Fruit fly (Drosophila melanogaster) whole organism, prepupa: Measurements from ENCODE around the gene SP555.

Source experiments
- CG10631 ChIP-seq: fragments of 200-800 bp; sonication (Bioruptor generic); optimal IDR thresholded peaks from 2 replicates; lab custom pipeline; 2016; ENCODE audit warnings: missing biosample characterization, missing genetic modification characterization
- CG11294 ChIP-seq: fragments of 200-800 bp; sonication (Bioruptor generic); IDR thresholded peaks from 2 replicates; pipeline ENCODE4 v1.3.6; 2022; ENCODE audit warnings: missing biosample characterization, missing genetic modification characterization
- CG15336 ChIP-seq: fragments of 200-800 bp; sonication (Bioruptor generic); IDR thresholded peaks from 2 replicates; pipeline ENCODE4 v1.3.6; 2022; ENCODE audit warnings: missing biosample characterization, missing genetic modification characterization
- CG1621 ChIP-seq: fragments of 200-800 bp; sonication (Bioruptor generic); optimal IDR thresholded peaks from 3 replicates; lab custom pipeline; 2018; ENCODE audit warnings: missing biosample characterization, mild to moderate bottlenecking, missing genetic modification characterization
- CG3032 ChIP-seq: fragments of 200-800 bp; optimal IDR thresholded peaks from 2 replicates; lab custom pipeline; 2019; ENCODE audit warnings: missing biosample characterization, mild to moderate bottlenecking, missing genetic modification characterization, moderate library complexity
- CG31627 ChIP-seq: fragments of 200-800 bp; sonication (Bioruptor generic); optimal IDR thresholded peaks from 3 replicates; lab custom pipeline; 2016; ENCODE audit warnings: missing biosample characterization, missing genetic modification characterization
- CG6163 ChIP-seq: fragments of 200-800 bp; sonication (Bioruptor generic); IDR thresholded peaks from 3 replicates; pipeline ENCODE4 v1.3.6; 2022; ENCODE audit warnings: missing biosample characterization, missing genetic modification characterization
- CG6276 ChIP-seq: fragments of 200-800 bp; sonication (Bioruptor generic); optimal IDR thresholded peaks from 2 replicates; lab custom pipeline; 2017; ENCODE audit warnings: missing biosample characterization, mild to moderate bottlenecking, missing genetic modification characterization
- CG6808 ChIP-seq: fragments of 200-800 bp; sonication (Bioruptor generic); optimal IDR thresholded peaks from 3 replicates; lab custom pipeline; 2017; ENCODE audit warnings: missing biosample characterization, missing genetic modification characterization, mild to moderate bottlenecking, moderate library complexity, missing genetic modification reagents
- CG6854 ChIP-seq: fragments of 200-800 bp; sonication (Bioruptor generic); optimal IDR thresholded peaks from 2 replicates; lab custom pipeline; 2017; ENCODE audit warnings: missing biosample characterization, mild to moderate bottlenecking, missing genetic modification characterization
- CG7368 ChIP-seq: fragments of 200-800 bp; sonication (Bioruptor generic); optimal IDR thresholded peaks from 3 replicates; lab custom pipeline; 2016; ENCODE audit warnings: missing biosample characterization, missing genetic modification characterization
- Ets21C ChIP-seq: fragments of 200-800 bp; sonication (Bioruptor generic); optimal IDR thresholded peaks from 3 replicates; lab custom pipeline; 2016; ENCODE audit warnings: missing biosample characterization, missing genetic modification characterization
- Gug ChIP-seq: fragments of 200-800 bp; sonication (Bioruptor generic); IDR thresholded peaks from 2 replicates; pipeline ENCODE4 v1.3.6; 2022; ENCODE audit warnings: missing biosample characterization, missing genetic modification characterization
- Hr38 ChIP-seq: sonication (Bioruptor generic); optimal IDR thresholded peaks from 2 replicates; lab custom pipeline; 2016; ENCODE audit warnings: missing biosample characterization, missing genetic modification characterization
- Hr39 ChIP-seq: fragments of 200-800 bp; sonication (Bioruptor generic); optimal IDR thresholded peaks from 2 replicates; lab custom pipeline; 2016; ENCODE audit warnings: missing biosample characterization, missing genetic modification characterization
- Hr4 ChIP-seq: fragments of 200-800 bp; sonication (Bioruptor generic); optimal IDR thresholded peaks from 3 replicates; lab custom pipeline; 2016; ENCODE audit warnings: missing biosample characterization, missing genetic modification characterization
- Met ChIP-seq: fragments of 200-800 bp; sonication (Bioruptor generic); optimal IDR thresholded peaks from 3 replicates; lab custom pipeline; 2016; ENCODE audit warnings: missing biosample characterization, missing genetic modification characterization
- OdsH ChIP-seq: fragments of 200-800 bp; sonication (Bioruptor generic); optimal IDR thresholded peaks from 3 replicates; lab custom pipeline; 2016; ENCODE audit warnings: missing biosample characterization, missing genetic modification characterization
- Smox ChIP-seq: fragments of 200-800 bp; sonication (Bioruptor generic); optimal IDR thresholded peaks from 3 replicates; lab custom pipeline; 2016; ENCODE audit warnings: missing biosample characterization, missing genetic modification characterization
- Sox102F ChIP-seq: fragments of 200-800 bp; sonication (Bioruptor generic); optimal IDR thresholded peaks from 2 replicates; lab custom pipeline; 2016; ENCODE audit warnings: missing biosample characterization, mild to moderate bottlenecking, missing genetic modification characterization
- Sox14 ChIP-seq: fragments of 200-800 bp; sonication (Bioruptor generic); optimal IDR thresholded peaks from 3 replicates; lab custom pipeline; 2016; ENCODE audit warnings: missing biosample characterization, missing genetic modification characterization
- achi ChIP-seq: fragments of 200-800 bp; sonication (Bioruptor generic); optimal IDR thresholded peaks from 3 replicates; lab custom pipeline; 2016; ENCODE audit warnings: missing biosample characterization, missing genetic modification characterization
- acj6 ChIP-seq: fragments of 200-800 bp; sonication (Bioruptor generic); optimal IDR thresholded peaks from 3 replicates; lab custom pipeline; 2016; ENCODE audit warnings: missing biosample characterization, missing genetic modification characterization
- cyc ChIP-seq: fragments of 200-800 bp; sonication (Bioruptor generic); optimal IDR thresholded peaks from 3 replicates; lab custom pipeline; 2016; ENCODE audit warnings: missing biosample characterization, missing genetic modification characterization
- dac ChIP-seq: fragments of 200-800 bp; sonication (Bioruptor generic); optimal IDR thresholded peaks from 2 replicates; lab custom pipeline; 2017; ENCODE audit warnings: missing biosample characterization, mild to moderate bottlenecking, missing genetic modification characterization
- dsx ChIP-seq: fragments of 200-800 bp; optimal IDR thresholded peaks from 3 replicates; lab custom pipeline; 2019; ENCODE audit warnings: missing biosample characterization, mild to moderate bottlenecking, missing genetic modification characterization, moderate library complexity; ENCODE audit not compliant: poor library complexity, severe bottlenecking
- eg ChIP-seq: fragments of 200-800 bp; sonication (Bioruptor generic); IDR thresholded peaks from 3 replicates; pipeline ENCODE4 v1.3.6; 2022; ENCODE audit warnings: missing biosample characterization, missing genetic modification characterization
- fkh ChIP-seq: fragments of 200-800 bp; sonication (Bioruptor generic); optimal IDR thresholded peaks from 3 replicates; lab custom pipeline; 2017; ENCODE audit warnings: missing biosample characterization, mild to moderate bottlenecking, missing genetic modification characterization, moderate library complexity
- net ChIP-seq: fragments of 200-800 bp; sonication (Bioruptor generic); optimal IDR thresholded peaks from 3 replicates; lab custom pipeline; 2016; ENCODE audit warnings: missing biosample characterization, missing genetic modification characterization
- pdm3 ChIP-seq: fragments of 200-800 bp; sonication (Bioruptor generic); optimal IDR thresholded peaks from 3 replicates; lab custom pipeline; 2016; ENCODE audit warnings: missing biosample characterization, missing genetic modification characterization
- salr ChIP-seq, 2 experiments: fragments of 200-800 bp; sonication (Bioruptor generic); optimal IDR thresholded peaks; 3 replicates each; lab custom pipeline; 2016 to 2018; ENCODE audit warnings: missing biosample characterization in 2 of 2, missing genetic modification characterization in 2 of 2, mild to moderate bottlenecking in 1 of 2
- spab ChIP-seq: fragments of 200-800 bp; sonication (Bioruptor generic); optimal IDR thresholded peaks from 2 replicates; lab custom pipeline; 2017; ENCODE audit warnings: missing biosample characterization, mild to moderate bottlenecking, missing genetic modification characterization, missing genetic modification reagents
- ss ChIP-seq, 2 experiments: fragments of 200-800 bp; sonication (Bioruptor generic); optimal IDR thresholded peaks; 2 replicates in 1 of 2; 3 replicates in 1 of 2; lab custom pipeline; 2017 to 2018; ENCODE audit warnings: mild to moderate bottlenecking in 2 of 2, missing biosample characterization in 2 of 2, missing genetic modification characterization in 2 of 2, moderate library complexity in 1 of 2
- svp ChIP-seq: fragments of 200-800 bp; sonication (Bioruptor generic); peaks from one replicate; lab custom pipeline; 2016; ENCODE audit warnings: missing biosample characterization, missing genetic modification characterization
- vri ChIP-seq: fragments of 200-800 bp; sonication (Bioruptor generic); optimal IDR thresholded peaks from 3 replicates; lab custom pipeline; 2016; ENCODE audit warnings: missing biosample characterization, mild to moderate bottlenecking, missing genetic modification characterization

SP555 gene

dm6 chr2L:5000287-5000871 lies 37.1 kb upstream of the SP555 start (continued):
- peak; percentile 86 for TF ChIP-seq Smox (GFP tag; lab: Kevin White, UChicago)
- TF ChIP-seq cyc (GFP tag; lab: Kevin White, UChicago): peak; percentile 75
- peak; percentile 88 for TF ChIP-seq CG3032 (tag; lab: Kevin White, UChicago)
- peak; percentile 85 for TF ChIP-seq Sox14 (GFP tag; lab: Kevin White, UChicago)
- TF ChIP-seq Hr39 (GFP tag; lab: Kevin White, UChicago): peak; percentile 79
- peak; percentile 87 for TF ChIP-seq CG31627 (GFP tag; lab: Kevin White, UChicago)
- TF ChIP-seq CG6276 (GFP tag; lab: Kevin White, UChicago): peak; percentile 62
- peak; percentile 84 for TF ChIP-seq spab (GFP tag; lab: Kevin White, UChicago)
- no peak for TF ChIP-seq Hr38 (GFP tag; lab: Kevin White, UChicago)
- TF ChIP-seq CG7368 (GFP tag; lab: Kevin White, UChicago): peak; percentile 73
- peak; percentile 89 to 95 for TF ChIP-seq ss (GFP tag; optimal IDR thresholded peaks at IDR 0.05; lab: Kevin White, UChicago)
- peak; percentile 85 for TF ChIP-seq Met
- peak; percentile 2 for TF ChIP-seq dac
- peak; percentile 64 for TF ChIP-seq CG11294 (GFP tag; lab: Robert Waterston, UW)
- TF ChIP-seq CG10631 (GFP tag; lab: Kevin White, UChicago): peak; percentile 78

- TF ChIP-seq Hr4 (GFP tag; lab: Kevin White, UChicago) (peak; percentile 2), Hr39 (GFP tag; lab: Kevin White, UChicago) (no peak), salr (GFP tag; optimal IDR thresholded peaks at IDR 0.05; lab: Kevin White, UChicago) (peak in 1 of 2 experiments; percentile 23), eg (GFP tag; lab: Robert Waterston, UW) (peak; percentile 73), Met (no peak), dsx (peak; percentile 57), CG15336 (GFP tag; lab: Robert Waterston, UW) (peak; percentile 7; the same call in 1 of the 2 replicates), acj6 (no peak), CG3032 (tag; lab: Kevin White, UChicago) (no peak), CG11294 (GFP tag; lab: Robert Waterston, UW) (peak; percentile 62), net (GFP tag; lab: Kevin White, UChicago) (no peak), CG1621 (tag; lab: Kevin White, UChicago) (no peak), Smox (GFP tag; lab: Kevin White, UChicago) (no peak), CG6808 (no peak), CG6163 (GFP tag; lab: Robert Waterston, UW) (peak; percentile 65), achi (GFP tag; lab: Kevin White, UChicago) (no peak), Ets21C (GFP tag; lab: Kevin White, UChicago) (no peak), OdsH (GFP tag; lab: Kevin White, UChicago) (peak; percentile 9), pdm3 (GFP tag; lab: Kevin White, UChicago) (no peak), svp (GFP tag; lab: Kevin White, UChicago) (peak; percentile 2), Gug (GFP tag; lab: Robert Waterston, UW) (peak; percentile 49; the same call in 1 of the 2 replicates), fkh (GFP tag; lab: Kevin White, UChicago) (no peak), Sox102F (GFP tag; lab: Kevin White, UChicago) (no peak), CG6854 (GFP tag; lab: Kevin White, UChicago) (no peak)
Observed at dm6 chr2L:5000919-5001581, 36.5 kb upstream of the SP555 start.

dm6 chr2L:5001582-5001929 lies 36.0 kb upstream of the SP555 start:
- no peak for TF ChIP-seq CG3032 (tag; lab: Kevin White, UChicago)
- TF ChIP-seq vri: peak; percentile 90
